Worm (Caenorhabditis elegans): ENCODE results near the gene F52E1.14.

The F52E1.14 gene

ce11 chrV:8403152-8403551 lies 19.4 kb downstream of the F52E1.14 start (continued):
- no peak for TF ChIP-seq ceh-28 (tag; optimal IDR thresholded peaks at IDR 0.05)
- no peak for TF ChIP-seq fos-1 (tag; optimal IDR thresholded peaks at IDR 0.05)
- peak; percentile 46 for TF ChIP-seq dve-1 (tag; optimal IDR thresholded peaks at IDR 0.05; ENCODE audit: insufficient read depth)
- TF ChIP-seq zip-11 (GFP tag; IDR thresholded peaks at IDR 0.05) = no peak
- peak; percentile 8 for TF ChIP-seq cey-2 (tag; optimal IDR thresholded peaks at IDR 0.05; ENCODE audit: borderline replicate concordance, insufficient read depth)
- TF ChIP-seq ceh-32 (tag; optimal IDR thresholded peaks at IDR 0.05; ENCODE audit: poor library complexity) = no peak
- no peak for TF ChIP-seq unc-130 (GFP tag; optimal IDR thresholded peaks at IDR 0.05)
- TF ChIP-seq mxl-3 (GFP tag; optimal IDR thresholded peaks at IDR 0.05) = peak; percentile 41
- TF ChIP-seq hlh-11 (tag; optimal IDR thresholded peaks at IDR 0.05) = peak; percentile 80
- TF ChIP-seq hmg-1.1 (GFP tag; IDR thresholded peaks at IDR 0.05) = no peak
- no peak for TF ChIP-seq nhr-41 (GFP tag; IDR thresholded peaks at IDR 0.05)
- TF ChIP-seq egl-27 (tag; optimal IDR thresholded peaks at IDR 0.05) = no peak
- no peak for TF ChIP-seq ztf-7 (tag; optimal IDR thresholded peaks at IDR 0.05)
- no peak for TF ChIP-seq zfp-3 (GFP tag; conservative IDR thresholded peaks at IDR 0.05)
- TF ChIP-seq hif-1 (tag; optimal IDR thresholded peaks at IDR 0.05) = peak in 1 of 2 experiments; percentile 35
- no peak for TF ChIP-seq jun-1 (tag; optimal IDR thresholded peaks at IDR 0.05)
- no peak for TF ChIP-seq arid-1 (GFP tag; conservative IDR thresholded peaks at IDR 0.05)
- TF ChIP-seq aha-1 (tag) = no peak
- no peak for TF ChIP-seq D1046.2 (GFP tag; IDR thresholded peaks at IDR 0.05)
- TF ChIP-seq ceh-82 (tag; optimal IDR thresholded peaks at IDR 0.05) = no peak
- peak; percentile 73 for TF ChIP-seq hlh-30 (tag; optimal IDR thresholded peaks at IDR 0.05; ENCODE audit: insufficient read depth)
- no peak for TF ChIP-seq Y48G9A.11 (GFP tag; IDR thresholded peaks at IDR 0.05)
- no peak for TF ChIP-seq spr-1 (tag; optimal IDR thresholded peaks at IDR 0.05)
- peak in 1 of 2 experiments; percentile 64 for TF ChIP-seq mdl-1 (tag; optimal IDR thresholded peaks at IDR 0.05)
- no peak for TF ChIP-seq nhr-42 (GFP tag; IDR thresholded peaks at IDR 0.05)
- no peak for TF ChIP-seq vab-7 (GFP tag; IDR thresholded peaks at IDR 0.05)
- no peak for TF ChIP-seq unc-39 (tag; optimal IDR thresholded peaks at IDR 0.05)
- no peak for TF ChIP-seq mdt-29 (GFP tag; IDR thresholded peaks at IDR 0.05)
- no peak for TF ChIP-seq fkh-10 (GFP tag; optimal IDR thresholded peaks at IDR 0.05)
- no peak for TF ChIP-seq mxl-2 (GFP tag; conservative IDR thresholded peaks at IDR 0.05)
- no peak for TF ChIP-seq snpc-4 (tag; optimal IDR thresholded peaks at IDR 0.05)
- TF ChIP-seq lsy-2 (tag; optimal IDR thresholded peaks at IDR 0.05) = no peak
- TF ChIP-seq lin-29 (GFP tag; IDR thresholded peaks at IDR 0.05) = no peak
- no peak for TF ChIP-seq ceh-62 (tag; optimal IDR thresholded peaks at IDR 0.05)
- no peak for TF ChIP-seq ZK546.5 (tag; optimal IDR thresholded peaks at IDR 0.05)
- no peak for TF ChIP-seq skn-1 (tag; optimal IDR thresholded peaks at IDR 0.05)
- no peak for TF ChIP-seq nhr-48 (tag; optimal IDR thresholded peaks at IDR 0.05)
- TF ChIP-seq nhr-25 (tag; optimal IDR thresholded peaks at IDR 0.05; ENCODE audit: borderline replicate concordance, insufficient read depth) = no peak
- TF ChIP-seq nhr-10 (tag; optimal IDR thresholded peaks at IDR 0.05) = no peak
- no peak for TF ChIP-seq nhr-76 (tag; optimal IDR thresholded peaks at IDR 0.05)
- no peak for TF ChIP-seq ctbp-1 (GFP tag; IDR thresholded peaks at IDR 0.05)
- TF ChIP-seq php-3 (GFP tag; IDR thresholded peaks at IDR 0.05) = no peak
- TF ChIP-seq madf-5 (GFP tag; IDR thresholded peaks at IDR 0.05) = no peak
- TF ChIP-seq ceh-44 (GFP tag; IDR thresholded peaks at IDR 0.05) = no peak
- no peak for TF ChIP-seq T26A8.4 (GFP tag; IDR thresholded peaks at IDR 0.05)
- TF ChIP-seq daf-8 (GFP tag; IDR thresholded peaks at IDR 0.05) = no peak
- TF ChIP-seq duxl-1 (tag; optimal IDR thresholded peaks at IDR 0.05; ENCODE audit: poor library complexity) = no peak
- TF ChIP-seq R02D3.7 (tag; optimal IDR thresholded peaks at IDR 0.05) = no peak
- TF ChIP-seq dpl-1 (GFP tag; optimal IDR thresholded peaks at IDR 0.05) = no peak
- 0 out of 2 replicates have a peak, but pooled peaks have one; percentile 47 for TF ChIP-seq tra-1 (GFP tag; IDR thresholded peaks at IDR 0.05)
- no peak for TF ChIP-seq lin-38 (GFP tag; IDR thresholded peaks at IDR 0.05)
- TF ChIP-seq Y75B8A.6 (GFP tag; IDR thresholded peaks at IDR 0.05) = no peak
